Fruit fly (Drosophila melanogaster) S2 (cell line): ENCODE measurements around the gene otu.

Experiments
- CG8478 ChIP-seq: fragments of >200 bp; optimal IDR thresholded peaks from 2 replicates; lab custom pipeline; 2018
- CTCF ChIP-seq, 2 experiments: fragments of >200 bp; optimal IDR thresholded peaks; 2 replicates each; lab custom pipeline; 2018

dm6 chrX:8483671-8484070 is 5.7 kb downstream of the otu start, which contains the start of gene CG33223:
- TF ChIP-seq CG8478 (lab: Kevin White, UChicago) (no peak), CTCF (optimal IDR thresholded peaks at IDR 0.05; lab: Kevin White, UChicago) (no peak)
